Fruit fly (Drosophila melanogaster): ENCODE results near the gene Nufip.

The Nufip gene

DNA sequence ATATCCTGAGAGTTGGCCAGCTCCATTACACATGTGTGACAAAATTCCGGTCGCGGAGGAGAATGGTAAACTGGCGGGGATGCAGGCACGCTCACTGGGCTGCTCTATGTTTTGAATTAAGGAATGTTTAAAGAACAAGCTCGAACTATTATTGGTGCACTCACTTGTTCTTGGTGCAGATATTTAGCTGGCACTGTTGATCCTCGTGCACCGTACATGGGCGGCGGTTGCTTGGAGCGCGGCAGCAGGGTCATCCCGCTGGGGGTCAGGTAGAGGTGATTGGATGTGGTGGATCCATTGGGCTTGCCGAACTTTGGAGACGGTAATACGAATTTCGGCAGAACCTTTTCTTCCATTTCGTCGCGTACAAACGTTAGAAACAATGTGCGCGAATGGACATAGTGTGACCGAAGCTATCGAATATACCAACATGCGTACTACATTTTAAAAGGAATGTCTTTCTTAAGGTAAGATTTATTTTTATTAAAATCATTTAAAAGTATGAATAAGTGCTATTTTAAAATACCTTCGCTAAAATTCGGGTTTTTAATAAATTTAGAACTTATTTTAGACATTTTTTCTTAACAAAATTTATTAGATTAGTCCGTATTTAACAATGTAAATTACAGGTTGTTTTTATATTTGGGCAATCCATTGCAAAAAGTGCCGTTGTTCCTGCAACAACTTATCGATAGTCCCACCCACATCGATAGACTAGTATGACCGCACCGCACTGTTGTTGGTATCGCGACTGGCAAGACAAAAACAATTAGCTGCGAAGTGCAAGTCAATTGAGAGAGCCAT, at the start of gene Nufip, which contains the start of gene Atg3:
Gene Nufip (minus strand): TSS at position 415 of the 804 bp plus-strand sequence.
Gene Atg3 (plus strand): TSS at position 735 of the 804 bp plus-strand sequence.
- TF ChIP-seq CG32121 (GFP tag; IDR thresholded peaks at IDR 0.05) (peak; percentile 52; the same call in 1 of the 2 replicates), CG13204 (GFP tag; optimal IDR thresholded peaks at IDR 0.05) (no peak), CG10348 (GFP tag; IDR thresholded peaks at IDR 0.05) (no peak), CG15710 (tag; optimal IDR thresholded peaks at IDR 0.05) (peak; percentile 24), rn (GFP tag; IDR thresholded peaks at IDR 0.05) (no peak), CG4496 (GFP tag; IDR thresholded peaks at IDR 0.05) (no peak; the same call in 2 of the 3 replicates), CG9948 (tag; optimal IDR thresholded peaks at IDR 0.05) (no peak), gl (tag; optimal IDR thresholded peaks at IDR 0.05) (no peak), CG12605 (GFP tag; IDR thresholded peaks at IDR 0.05) (no peak), CG8159 (tag; optimal IDR thresholded peaks at IDR 0.05) (peak; percentile 38), CG14655 (GFP tag; optimal IDR thresholded peaks at IDR 0.05) (no peak), Pif1B (GFP tag; optimal IDR thresholded peaks at IDR 0.05) (no peak), Snoo (tag; optimal IDR thresholded peaks at IDR 0.05) (peak; percentile 9), Pif1A (GFP tag; optimal IDR thresholded peaks at IDR 0.05) (no peak)

DNA sequence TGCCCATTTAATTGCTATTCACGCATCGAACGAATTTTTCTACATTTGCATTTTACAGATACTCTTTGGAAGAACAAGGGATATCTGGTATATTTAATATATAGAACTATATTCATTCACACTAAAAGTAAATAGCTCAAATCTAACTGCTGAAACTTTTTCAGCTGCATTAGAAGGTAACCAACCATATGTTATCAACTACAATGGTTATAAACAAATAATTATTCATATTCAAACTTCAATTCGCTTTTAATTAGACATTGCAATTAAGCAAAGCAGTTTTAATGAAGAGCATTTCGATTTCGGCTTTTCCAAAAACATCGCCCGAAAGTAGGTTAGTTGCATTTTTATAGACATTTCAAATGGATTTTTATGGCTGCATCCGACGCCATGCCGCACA, 48.2 kb upstream of the Nufip start:
- 0 out of 2 replicates have a peak, but pooled peaks have one; percentile 14 for TF ChIP-seq CG32121 (GFP tag; IDR thresholded peaks at IDR 0.05)
- no peak for TF ChIP-seq CG8301 (tag; optimal IDR thresholded peaks at IDR 0.05)
- TF ChIP-seq rn (GFP tag; IDR thresholded peaks at IDR 0.05), result no peak
- TF ChIP-seq CG4496 (GFP tag; IDR thresholded peaks at IDR 0.05), result no peak

DNA sequence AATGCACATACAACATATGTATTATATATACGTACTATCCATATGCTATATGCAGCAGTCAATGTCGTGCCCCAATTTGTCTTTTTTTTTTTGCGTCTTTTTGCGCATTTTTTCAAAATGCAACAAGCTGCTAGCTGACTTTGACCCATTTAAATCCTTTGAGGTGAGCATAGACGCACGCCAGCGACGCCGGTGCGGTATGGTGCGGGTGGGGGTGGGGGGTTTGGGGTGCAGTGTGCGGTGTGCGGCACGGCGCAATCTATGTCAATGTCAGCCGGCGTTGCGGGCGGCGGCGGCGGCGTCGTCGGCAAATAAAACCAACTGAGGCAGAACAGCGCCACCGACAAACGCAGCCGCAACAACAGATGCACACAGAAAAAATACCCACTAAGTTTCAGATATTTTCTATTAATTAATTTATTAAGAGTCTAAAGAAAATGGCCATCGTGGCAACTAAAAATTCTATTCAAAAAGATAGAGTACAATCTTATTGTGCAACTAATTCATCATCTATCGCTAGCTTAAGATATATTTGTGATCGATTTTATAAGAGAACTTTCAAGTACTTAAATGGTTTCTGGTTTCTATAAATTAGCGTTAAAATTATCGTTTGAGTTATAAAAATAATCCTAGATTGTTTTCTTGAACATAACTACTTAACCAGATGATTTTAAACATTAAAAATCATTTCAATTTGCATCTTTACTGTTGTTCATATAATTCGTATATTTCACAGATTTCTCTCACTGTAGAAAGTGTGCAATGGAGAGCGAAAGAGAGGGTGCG, 47.1 kb upstream of the Nufip start:
- TF ChIP-seq D1 (tag; optimal IDR thresholded peaks at IDR 0.05), result no peak
- TF ChIP-seq CG32121 (GFP tag; IDR thresholded peaks at IDR 0.05), result peak; percentile 51; the same call in 1 of the 2 replicates
- TF ChIP-seq CG8301 (tag; optimal IDR thresholded peaks at IDR 0.05), result no peak

DNA sequence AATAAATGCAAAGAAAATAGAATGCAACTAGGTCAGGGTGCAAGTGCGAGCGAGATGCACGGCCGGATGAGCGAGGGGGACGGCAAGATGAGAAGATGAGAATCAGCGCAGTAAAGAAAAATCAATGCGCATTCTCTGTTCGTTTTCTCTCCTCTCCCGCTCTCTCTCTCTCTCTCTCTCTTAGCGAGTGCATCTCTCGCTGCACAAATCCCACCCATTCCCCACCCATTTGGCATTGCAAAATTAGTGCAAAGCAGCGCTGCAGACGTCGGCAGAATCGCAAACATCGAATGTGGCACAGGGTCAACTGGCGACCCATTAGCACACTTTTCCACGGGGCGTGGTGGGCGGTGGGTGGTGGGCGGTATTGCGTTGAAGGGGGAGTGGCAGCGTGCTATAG, 44.7 kb upstream of the Nufip start:
- TF ChIP-seq Pif1A (GFP tag; optimal IDR thresholded peaks at IDR 0.05) (no peak), Snoo (tag; optimal IDR thresholded peaks at IDR 0.05) (no peak), CG9948 (tag; optimal IDR thresholded peaks at IDR 0.05) (no peak), CG4496 (GFP tag; IDR thresholded peaks at IDR 0.05) (0 out of 3 replicates have a peak, but pooled peaks have one; percentile 50), CG14655 (GFP tag; optimal IDR thresholded peaks at IDR 0.05) (no peak), Ets98B (GFP tag; IDR thresholded peaks at IDR 0.05) (peak; percentile 25; the same call in 1 of the 2 replicates), fd96Ca (GFP tag; IDR thresholded peaks at IDR 0.05) (0 out of 3 replicates have a peak, but pooled peaks have one; percentile 16), CG10348 (GFP tag; IDR thresholded peaks at IDR 0.05) (no peak), D1 (tag; optimal IDR thresholded peaks at IDR 0.05) (no peak), CG12605 (GFP tag; IDR thresholded peaks at IDR 0.05) (peak; percentile 28; the same call in 1 of the 2 replicates), EcR (GFP tag; optimal IDR thresholded peaks at IDR 0.05) (peak; percentile 18), Pif1B (GFP tag; optimal IDR thresholded peaks at IDR 0.05) (no peak), CG8301 (tag; optimal IDR thresholded peaks at IDR 0.05) (no peak), CG17806 (tag; optimal IDR thresholded peaks at IDR 0.05) (no peak), rn (GFP tag; IDR thresholded peaks at IDR 0.05) (no peak), CG34367 (tag; optimal IDR thresholded peaks at IDR 0.05) (no peak), CG15710 (tag; optimal IDR thresholded peaks at IDR 0.05) (no peak), CG8159 (tag; optimal IDR thresholded peaks at IDR 0.05) (no peak), CG32121 (GFP tag; IDR thresholded peaks at IDR 0.05) (0 out of 2 replicates have a peak, but pooled peaks have one; percentile 13), gl (tag; optimal IDR thresholded peaks at IDR 0.05) (no peak), CG13204 (GFP tag; optimal IDR thresholded peaks at IDR 0.05) (peak; percentile 10)

DNA sequence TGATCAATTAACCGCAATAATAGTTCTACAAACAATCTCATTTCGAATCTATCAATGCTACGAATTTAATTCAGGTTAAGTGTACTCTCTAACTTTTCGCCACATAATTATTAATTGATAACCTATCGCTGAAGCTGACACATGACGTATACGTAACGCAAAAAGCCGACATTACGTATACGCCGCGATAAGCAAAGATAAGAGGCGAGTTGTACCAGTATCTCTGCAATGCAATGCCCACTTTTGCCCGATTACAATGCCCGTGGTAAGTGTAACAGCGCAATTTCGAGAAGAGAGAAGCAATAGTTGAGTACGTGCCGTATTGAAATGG, 43.8 kb upstream of the Nufip start:
- TF ChIP-seq EcR (GFP tag; optimal IDR thresholded peaks at IDR 0.05) (peak; percentile 47), CG4496 (GFP tag; IDR thresholded peaks at IDR 0.05) (no peak), CG13204 (GFP tag; optimal IDR thresholded peaks at IDR 0.05) (no peak)

DNA sequence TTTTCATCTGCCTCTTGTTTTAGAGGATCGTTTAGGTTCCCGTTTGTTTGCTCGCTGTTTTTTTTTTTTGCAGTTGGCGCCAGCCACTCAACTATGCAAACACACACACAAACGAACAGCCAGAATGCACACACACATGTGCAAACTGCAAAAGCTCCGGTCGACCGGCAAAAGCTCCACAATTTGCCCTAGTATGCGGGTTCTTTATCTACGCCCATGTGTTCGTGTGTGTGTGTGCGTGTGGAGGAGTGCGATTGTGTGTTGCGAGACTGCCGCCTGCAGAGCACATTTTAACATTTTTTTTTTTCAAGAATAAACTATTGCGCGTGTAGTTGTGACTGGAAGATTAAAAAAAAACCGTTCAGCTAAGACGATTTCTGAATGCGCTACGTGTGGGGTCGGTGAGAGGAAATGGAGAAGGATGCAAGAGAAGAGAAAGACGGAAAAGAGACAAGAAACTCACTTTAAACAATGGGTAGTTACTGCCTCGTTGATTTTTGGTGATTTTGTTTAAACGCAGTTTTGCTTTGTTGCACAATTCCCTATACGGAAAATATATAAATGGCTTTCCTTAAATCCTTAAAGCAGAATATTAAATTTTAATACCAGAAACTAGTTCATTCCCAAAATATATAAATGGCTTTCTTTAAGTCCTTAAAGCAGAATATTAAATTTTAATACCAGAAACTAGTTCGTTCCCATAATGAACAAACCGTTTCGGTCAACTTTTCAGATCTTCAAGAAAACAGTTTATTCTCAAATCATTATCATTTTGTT, 43.3 kb upstream of the Nufip start:
- no peak for TF ChIP-seq D1 (tag; optimal IDR thresholded peaks at IDR 0.05)
- TF ChIP-seq rn (GFP tag; IDR thresholded peaks at IDR 0.05), result no peak
- no peak for TF ChIP-seq CG10348 (GFP tag; IDR thresholded peaks at IDR 0.05)
- no peak for TF ChIP-seq Snoo (tag; optimal IDR thresholded peaks at IDR 0.05)
- TF ChIP-seq CG8159 (tag; optimal IDR thresholded peaks at IDR 0.05), result peak; percentile 70
- TF ChIP-seq Ets98B (GFP tag; IDR thresholded peaks at IDR 0.05), result peak; percentile 48
- TF ChIP-seq CG4496 (GFP tag; IDR thresholded peaks at IDR 0.05), result peak; percentile 86
- peak; percentile 72 for TF ChIP-seq CG32121 (GFP tag; IDR thresholded peaks at IDR 0.05)
- peak; percentile 55 for TF ChIP-seq CG14655 (GFP tag; optimal IDR thresholded peaks at IDR 0.05)
- TF ChIP-seq CG8301 (tag; optimal IDR thresholded peaks at IDR 0.05), result peak; percentile 34
- peak; percentile 52 for TF ChIP-seq Pif1B (GFP tag; optimal IDR thresholded peaks at IDR 0.05)
- peak; percentile 48 for TF ChIP-seq CG9948 (tag; optimal IDR thresholded peaks at IDR 0.05)
- TF ChIP-seq gl (tag; optimal IDR thresholded peaks at IDR 0.05), result peak; percentile 82
- TF ChIP-seq CG17806 (tag; optimal IDR thresholded peaks at IDR 0.05), result peak; percentile 62
- peak; percentile 72 for TF ChIP-seq CG15710 (tag; optimal IDR thresholded peaks at IDR 0.05)
- peak; percentile 62 for TF ChIP-seq EcR (GFP tag; optimal IDR thresholded peaks at IDR 0.05)
- TF ChIP-seq CG34367 (tag; optimal IDR thresholded peaks at IDR 0.05), result peak; percentile 74
- peak; percentile 35 for TF ChIP-seq Pif1A (GFP tag; optimal IDR thresholded peaks at IDR 0.05)
- peak; percentile 76; the same call in 2 of the 3 replicates for TF ChIP-seq fd96Ca (GFP tag; IDR thresholded peaks at IDR 0.05)
- TF ChIP-seq CG12605 (GFP tag; IDR thresholded peaks at IDR 0.05), result peak; percentile 66
- TF ChIP-seq CG13204 (GFP tag; optimal IDR thresholded peaks at IDR 0.05), result peak; percentile 32
